Fruit fly (Drosophila melanogaster): ENCODE measurements around the gene RpS6.

RpS6 gene

dm6 chrX:7937588-7938481 is 36.7 kb upstream of the RpS6 start (continued):
- no peak for TF ChIP-seq HmgZ (tag; optimal IDR thresholded peaks at IDR 0.05)
- peak; percentile 76 for TF ChIP-seq CG32772 (GFP tag; IDR thresholded peaks at IDR 0.05)
- TF ChIP-seq CG7372 (GFP tag; IDR thresholded peaks at IDR 0.05), result peak; percentile 58; the same call in 1 of the 2 replicates
- peak; percentile 86 for TF ChIP-seq CG10431 (GFP tag; optimal IDR thresholded peaks at IDR 0.05)
- TF ChIP-seq CG6683 (GFP tag; optimal IDR thresholded peaks at IDR 0.05), result peak; percentile 41
- no peak; the same call in 2 of the 3 replicates for TF ChIP-seq CG16813 (GFP tag; IDR thresholded peaks at IDR 0.05; ENCODE audit: partially characterized antibody)
- TF ChIP-seq CG2199 (GFP tag; IDR thresholded peaks at IDR 0.05), result no peak
- TF ChIP-seq Vsx1 (GFP tag; optimal IDR thresholded peaks at IDR 0.05), result peak; percentile 22
- peak; percentile 78 for TF ChIP-seq CG11695 (GFP tag; IDR thresholded peaks at IDR 0.05)
- peak; percentile 92 for TF ChIP-seq Med (GFP tag)
- TF ChIP-seq twi (tag; optimal IDR thresholded peaks at IDR 0.05), result peak; percentile 56
- no peak for TF ChIP-seq CG6765 (GFP tag; optimal IDR thresholded peaks at IDR 0.05)
- peak; percentile 59 for TF ChIP-seq btn (GFP tag; optimal IDR thresholded peaks at IDR 0.05)
- TF ChIP-seq CG4820 (GFP tag; optimal IDR thresholded peaks at IDR 0.05), result peak; percentile 73
- TF ChIP-seq CG3838 (GFP tag; optimal IDR thresholded peaks at IDR 0.05), result peak; percentile 34
- peak; percentile 86 for TF ChIP-seq CG30403 (GFP tag; optimal IDR thresholded peaks at IDR 0.05)
- no peak for TF ChIP-seq pita (GFP tag; optimal IDR thresholded peaks at IDR 0.05)
- TF ChIP-seq D19B (GFP tag; optimal IDR thresholded peaks at IDR 0.05), result no peak
- TF ChIP-seq mirr (GFP tag; optimal IDR thresholded peaks at IDR 0.05), result no peak
- TF ChIP-seq CG7556 (GFP tag; optimal IDR thresholded peaks at IDR 0.05), result peak; percentile 89
- no peak for TF ChIP-seq CG12769 (tag; optimal IDR thresholded peaks at IDR 0.05)
- no peak for TF ChIP-seq z (GFP tag; IDR thresholded peaks at IDR 0.05)
- no peak for TF ChIP-seq Dfd (GFP tag; optimal IDR thresholded peaks at IDR 0.05)
- peak; percentile 87 for TF ChIP-seq CG16815 (GFP tag; optimal IDR thresholded peaks at IDR 0.05)
- TF ChIP-seq Optix (GFP tag; IDR thresholded peaks at IDR 0.05), result peak; percentile 82
- TF ChIP-seq toy (GFP tag; IDR thresholded peaks at IDR 0.05), result no peak
- TF ChIP-seq ttk (GFP tag; IDR thresholded peaks at IDR 0.05), result peak; percentile 80
- peak; percentile 83 for TF ChIP-seq CG17829 (tag; optimal IDR thresholded peaks at IDR 0.05)
- peak; percentile 80 for TF ChIP-seq NfI (GFP tag; optimal IDR thresholded peaks at IDR 0.05)
- no peak for TF ChIP-seq Bteb2 (GFP tag; optimal IDR thresholded peaks at IDR 0.05)
- TF ChIP-seq eyg (GFP tag; optimal IDR thresholded peaks at IDR 0.05), result peak; percentile 71
- TF ChIP-seq Elba2 (GFP tag; optimal IDR thresholded peaks at IDR 0.05), result no peak
- TF ChIP-seq CG3065 (GFP tag; optimal IDR thresholded peaks at IDR 0.05), result peak; percentile 53
- peak; percentile 3 for TF ChIP-seq HLHmδ (GFP tag; optimal IDR thresholded peaks at IDR 0.05)
- TF ChIP-seq CG12236 (GFP tag; optimal IDR thresholded peaks at IDR 0.05), result peak; percentile 64
- no peak for TF ChIP-seq Poxn (GFP tag; IDR thresholded peaks at IDR 0.05)
- peak; percentile 54 for TF ChIP-seq CG17186 (GFP tag; optimal IDR thresholded peaks at IDR 0.05)
- TF ChIP-seq CG15011 (GFP tag; optimal IDR thresholded peaks at IDR 0.05), result peak; percentile 47
- peak; percentile 65 for TF ChIP-seq CG8281 (tag; optimal IDR thresholded peaks at IDR 0.05)
- TF ChIP-seq Gsc (GFP tag; IDR thresholded peaks at IDR 0.05), result no peak; the same call in none of the 2 replicates
- peak; percentile 76 for TF ChIP-seq esg (GFP tag; conservative IDR thresholded peaks at IDR 0.05)
- peak; percentile 83 for TF ChIP-seq CG6689 (GFP tag; IDR thresholded peaks at IDR 0.05)
- peak; percentile 89 for TF ChIP-seq slp2 (GFP tag; optimal IDR thresholded peaks at IDR 0.05)
- TF ChIP-seq CG7745 (tag; optimal IDR thresholded peaks at IDR 0.05), result no peak
- TF ChIP-seq CG12219 (GFP tag; optimal IDR thresholded peaks at IDR 0.05), result peak; percentile 67
- TF ChIP-seq grn (GFP tag; optimal IDR thresholded peaks at IDR 0.05), result no peak
- peak; percentile 77 for TF ChIP-seq Six4 (GFP tag; optimal IDR thresholded peaks at IDR 0.05)
- peak; percentile 64 for TF ChIP-seq CG14441 (GFP tag; IDR thresholded peaks at IDR 0.05)
- peak; percentile 65 for TF ChIP-seq lab (GFP tag; optimal IDR thresholded peaks at IDR 0.05)

Data from whole organism, embryonic.